Worm (Caenorhabditis elegans): ENCODE results near the gene spdl-1.

spdl-1 gene

ce11 chrII:7810162-7810868, 28.9 kb downstream of the spdl-1 start:
- no peak for TF ChIP-seq scrt-1 (GFP tag; IDR thresholded peaks at IDR 0.05)
- no peak for TF ChIP-seq tbx-37 (GFP tag; conservative IDR thresholded peaks at IDR 0.05)
- TF ChIP-seq sea-1 (GFP tag; conservative IDR thresholded peaks at IDR 0.05) = no peak
- TF ChIP-seq ets-7 (tag; optimal IDR thresholded peaks at IDR 0.05) = no peak
- no peak for TF ChIP-seq hnd-1 (tag; optimal IDR thresholded peaks at IDR 0.05)
- no peak for TF ChIP-seq hmbx-1 (tag; optimal IDR thresholded peaks at IDR 0.05)
- no peak for TF ChIP-seq F13C5.2 (tag; optimal IDR thresholded peaks at IDR 0.05)
- TF ChIP-seq aly-1 (tag; optimal IDR thresholded peaks at IDR 0.05) = no peak
- no peak for TF ChIP-seq B0310.2 (tag; optimal IDR thresholded peaks at IDR 0.05)
- TF ChIP-seq ama-1 (optimal IDR thresholded peaks at IDR 0.05) = no peak
- TF ChIP-seq ceh-13 (GFP tag; optimal IDR thresholded peaks at IDR 0.05) = no peak
- TF ChIP-seq tbx-11 (GFP tag; IDR thresholded peaks at IDR 0.05) = no peak
- TF ChIP-seq tra-4 (tag; optimal IDR thresholded peaks at IDR 0.05) = no peak
- no peak for TF ChIP-seq hmg-4 (GFP tag; optimal IDR thresholded peaks at IDR 0.05)
- TF ChIP-seq flt-1 (GFP tag; IDR thresholded peaks at IDR 0.05) = no peak
- no peak for TF ChIP-seq ceh-36 (tag; optimal IDR thresholded peaks at IDR 0.05)
- TF ChIP-seq pes-1 (GFP tag; IDR thresholded peaks at IDR 0.05) = no peak

ce11 chrII:7810869-7811543, 29.6 kb downstream of the spdl-1 start, which contains the start of gene cki-1:
cki-1 (plus strand) TSS chrII:7811240.
- TF ChIP-seq scrt-1 (GFP tag; IDR thresholded peaks at IDR 0.05) (0 out of 2 replicates have a peak, but pooled peaks have one; percentile 43), hmbx-1 (tag; optimal IDR thresholded peaks at IDR 0.05) (no peak), F13C5.2 (tag; optimal IDR thresholded peaks at IDR 0.05) (no peak), hmg-4 (GFP tag; optimal IDR thresholded peaks at IDR 0.05) (peak; percentile 72), tra-4 (tag; optimal IDR thresholded peaks at IDR 0.05) (no peak), sea-1 (GFP tag; conservative IDR thresholded peaks at IDR 0.05) (0 out of 2 replicates have a peak, but pooled peaks have one; percentile 49), aly-1 (tag; optimal IDR thresholded peaks at IDR 0.05) (peak; percentile 81), pes-1 (GFP tag; IDR thresholded peaks at IDR 0.05) (peak; percentile 50), B0310.2 (tag; optimal IDR thresholded peaks at IDR 0.05) (peak; percentile 44), flt-1 (GFP tag; IDR thresholded peaks at IDR 0.05) (0 out of 2 replicates have a peak, but pooled peaks have one; percentile 40), ceh-36 (tag; optimal IDR thresholded peaks at IDR 0.05) (peak; percentile 36)

DNA sequence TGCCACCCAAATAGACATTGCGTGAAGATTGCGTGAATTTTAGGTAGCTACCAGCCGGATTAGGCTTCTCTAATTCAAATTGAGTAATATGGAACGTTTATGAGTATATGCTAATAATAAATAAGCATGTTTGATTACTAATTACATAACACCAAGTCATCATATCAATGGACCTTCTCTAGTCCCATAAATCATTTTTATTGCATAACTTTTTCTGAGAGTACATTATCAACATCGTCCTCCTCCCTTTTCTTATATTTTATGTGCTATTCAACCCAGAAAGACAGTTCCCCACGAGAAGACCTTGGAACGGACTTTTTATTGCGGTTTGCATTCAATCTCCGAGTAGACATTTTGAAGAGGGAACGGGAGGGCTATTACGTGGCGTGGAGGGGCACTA, 31.0 kb downstream of the spdl-1 start:
- peak; percentile 3 for TF ChIP-seq hmbx-1 (tag; optimal IDR thresholded peaks at IDR 0.05)
- peak; percentile 29 for TF ChIP-seq hmg-4 (GFP tag; optimal IDR thresholded peaks at IDR 0.05)
- TF ChIP-seq B0310.2 (tag; optimal IDR thresholded peaks at IDR 0.05) = peak; percentile 46
- TF ChIP-seq ceh-36 (tag; optimal IDR thresholded peaks at IDR 0.05) = peak; percentile 34
- no peak for TF ChIP-seq tra-4 (tag; optimal IDR thresholded peaks at IDR 0.05)

DNA sequence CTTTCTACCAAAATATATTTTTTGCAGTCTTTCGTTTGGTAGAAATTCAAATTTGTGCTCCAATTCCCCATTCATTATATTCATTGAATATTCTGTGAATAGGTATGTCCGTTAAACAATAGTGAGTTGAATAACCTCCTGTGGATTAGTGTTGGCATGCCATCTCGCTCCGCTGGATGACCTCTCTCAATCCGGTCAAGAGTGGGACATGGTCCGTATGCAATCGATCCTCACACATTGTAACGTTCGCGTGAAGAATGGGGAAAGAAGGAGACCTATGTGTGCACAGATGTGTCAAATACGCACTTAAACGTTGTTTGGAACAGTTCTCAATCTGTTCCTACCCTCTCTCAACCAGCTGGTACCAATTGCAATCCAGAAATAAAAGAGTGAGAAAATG, 31.9 kb downstream of the spdl-1 start:
- TF ChIP-seq hmbx-1 (tag; optimal IDR thresholded peaks at IDR 0.05) (no peak), F13C5.2 (tag; optimal IDR thresholded peaks at IDR 0.05) (no peak), tra-4 (tag; optimal IDR thresholded peaks at IDR 0.05) (no peak), tbx-11 (GFP tag; IDR thresholded peaks at IDR 0.05) (no peak), sea-1 (GFP tag; conservative IDR thresholded peaks at IDR 0.05) (0 out of 2 replicates have a peak, but pooled peaks have one; percentile 40), hnd-1 (tag; optimal IDR thresholded peaks at IDR 0.05) (no peak), hmg-4 (GFP tag; optimal IDR thresholded peaks at IDR 0.05) (peak; percentile 46)

DNA sequence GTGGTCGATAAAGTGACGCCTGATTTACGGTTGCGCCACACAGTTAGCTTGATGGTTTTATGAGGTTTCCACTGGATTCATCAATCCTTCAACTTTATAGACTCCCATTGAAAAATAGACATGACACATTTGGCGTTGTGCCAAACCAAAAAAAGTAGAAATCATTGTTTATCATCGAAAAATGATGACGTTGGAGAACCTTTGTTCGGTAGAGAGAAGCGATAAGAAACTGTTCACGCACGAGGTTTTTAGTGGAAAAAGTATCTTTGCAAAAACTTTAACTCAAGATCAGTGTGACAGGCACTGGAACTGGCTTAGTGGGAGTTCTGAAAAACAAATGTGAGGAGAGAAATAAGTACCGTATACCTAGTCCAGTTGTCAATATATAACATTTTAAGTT, 32.3 kb downstream of the spdl-1 start:
- no peak for TF ChIP-seq ets-7 (tag; optimal IDR thresholded peaks at IDR 0.05)
- TF ChIP-seq ceh-36 (tag; optimal IDR thresholded peaks at IDR 0.05) = no peak
- TF ChIP-seq aly-1 (tag; optimal IDR thresholded peaks at IDR 0.05) = no peak
- TF ChIP-seq scrt-1 (GFP tag; IDR thresholded peaks at IDR 0.05) = no peak
- no peak for TF ChIP-seq tra-4 (tag; optimal IDR thresholded peaks at IDR 0.05)
- no peak for TF ChIP-seq F13C5.2 (tag; optimal IDR thresholded peaks at IDR 0.05)
- no peak for TF ChIP-seq pes-1 (GFP tag; IDR thresholded peaks at IDR 0.05)
- TF ChIP-seq flt-1 (GFP tag; IDR thresholded peaks at IDR 0.05) = no peak
- no peak for TF ChIP-seq sea-1 (GFP tag; conservative IDR thresholded peaks at IDR 0.05)
- no peak for TF ChIP-seq ama-1 (optimal IDR thresholded peaks at IDR 0.05)
- no peak for TF ChIP-seq ceh-13 (GFP tag; optimal IDR thresholded peaks at IDR 0.05)
- no peak for TF ChIP-seq B0310.2 (tag; optimal IDR thresholded peaks at IDR 0.05)
- TF ChIP-seq hmbx-1 (tag; optimal IDR thresholded peaks at IDR 0.05) = no peak
- TF ChIP-seq tbx-11 (GFP tag; IDR thresholded peaks at IDR 0.05) = no peak
- TF ChIP-seq tbx-37 (GFP tag; conservative IDR thresholded peaks at IDR 0.05) = no peak
- TF ChIP-seq hnd-1 (tag; optimal IDR thresholded peaks at IDR 0.05) = no peak

DNA sequence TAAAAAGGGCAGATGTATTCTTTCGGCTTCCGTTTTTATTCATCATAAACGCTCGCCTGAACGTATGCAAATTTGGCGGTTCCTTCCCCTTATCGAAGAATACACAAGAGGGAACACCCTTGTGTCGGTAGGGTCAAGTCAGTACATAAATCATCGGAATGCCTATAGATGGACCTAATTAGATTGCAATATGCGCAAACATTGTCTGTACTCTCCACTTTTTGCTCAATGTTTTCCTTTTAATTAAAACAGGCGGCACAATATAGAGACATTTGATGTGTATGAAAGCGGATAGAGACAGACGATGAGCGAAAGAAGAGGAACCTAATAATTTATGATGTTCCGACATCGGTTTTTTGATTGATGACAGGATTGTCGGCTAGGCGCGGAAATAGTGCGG, 32.8 kb downstream of the spdl-1 start:
- TF ChIP-seq hmg-4 (GFP tag; optimal IDR thresholded peaks at IDR 0.05) (peak; percentile 52), scrt-1 (GFP tag; IDR thresholded peaks at IDR 0.05) (no peak)

- TF ChIP-seq hnd-1 (tag; optimal IDR thresholded peaks at IDR 0.05) (no peak), ceh-36 (tag; optimal IDR thresholded peaks at IDR 0.05) (no peak), ceh-13 (GFP tag; optimal IDR thresholded peaks at IDR 0.05) (no peak), pes-1 (GFP tag; IDR thresholded peaks at IDR 0.05) (no peak), tra-4 (tag; optimal IDR thresholded peaks at IDR 0.05) (no peak), F13C5.2 (tag; optimal IDR thresholded peaks at IDR 0.05) (no peak), ets-7 (tag; optimal IDR thresholded peaks at IDR 0.05) (no peak), tbx-37 (GFP tag; conservative IDR thresholded peaks at IDR 0.05) (no peak), aly-1 (tag; optimal IDR thresholded peaks at IDR 0.05) (no peak), flt-1 (GFP tag; IDR thresholded peaks at IDR 0.05) (no peak), scrt-1 (GFP tag; IDR thresholded peaks at IDR 0.05) (no peak)
These were observed 33.5 kb downstream of the spdl-1 start for ce11 chrII:7814915-7815314.

Data from whole organism, early embryonic.